Worm (Caenorhabditis elegans) whole organism, L2 larva: ENCODE data around the gene pms-2.

Experiments used
- R02D3.7 ChIP-seq: fragments of 150-350 bp; optimal IDR thresholded peaks from 2 replicates; lab custom pipeline; 2014; ENCODE audit warnings: missing biosample characterization, missing genetic modification characterization
- aly-2 ChIP-seq: fragments of 150-350 bp; optimal IDR thresholded peaks from 2 replicates; lab custom pipeline; 2014; ENCODE audit warnings: missing biosample characterization, missing genetic modification characterization
- ama-1 ChIP-seq: fragments of 150-350 bp; optimal IDR thresholded peaks from 2 replicates; lab custom pipeline; 2018; ENCODE audit warnings: inconsistent platforms
- egl-27 ChIP-seq: sonication (generic microtip); optimal IDR thresholded peaks from 3 replicates; lab custom pipeline; 2017; ENCODE audit warnings: missing biosample characterization, missing genetic modification reagents, missing genetic modification characterization
- elt-3 ChIP-seq: sonication (generic microtip); optimal IDR thresholded peaks from 2 replicates; lab custom pipeline; 2017; ENCODE audit warnings: missing biosample characterization, missing genetic modification characterization
- nhr-11 ChIP-seq: fragments of 150-350 bp; optimal IDR thresholded peaks from 2 replicates; lab custom pipeline; 2014; ENCODE audit warnings: missing biosample characterization, missing genetic modification characterization
- nhr-237 ChIP-seq: fragments of 150-350 bp; optimal IDR thresholded peaks from 2 replicates; lab custom pipeline; 2014; ENCODE audit warnings: missing biosample characterization, missing genetic modification characterization
- nhr-77 ChIP-seq: fragments of 150-350 bp; optimal IDR thresholded peaks from 2 replicates; lab custom pipeline; 2014; ENCODE audit warnings: missing biosample characterization, missing genetic modification characterization
- skn-1 ChIP-seq: sonication (generic microtip); optimal IDR thresholded peaks from 2 replicates; lab custom pipeline; 2017; ENCODE audit warnings: missing biosample characterization, missing genetic modification characterization
- snpc-4 ChIP-seq: fragments of 150-350 bp; optimal IDR thresholded peaks from 2 replicates; lab custom pipeline; 2014; ENCODE audit warnings: missing biosample characterization, missing genetic modification characterization
- unc-62 ChIP-seq: fragments of 150-350 bp; optimal IDR thresholded peaks from 2 replicates; lab custom pipeline; 2014; ENCODE audit warnings: missing biosample characterization, missing genetic modification reagents, missing genetic modification characterization

ce11 chrV:11528633-11529327 lies 41.6 kb downstream of the pms-2 start:
- no peak for TF ChIP-seq unc-62 (GFP tag; lab: Kevin White, UChicago)
- no peak for TF ChIP-seq egl-27 (tag; lab: Kevin White, UChicago)
- TF ChIP-seq nhr-11 (tag; lab: Kevin White, UChicago): no peak
- no peak for TF ChIP-seq snpc-4 (tag; lab: Kevin White, UChicago)
- TF ChIP-seq elt-3 (tag; lab: Kevin White, UChicago): no peak
- TF ChIP-seq nhr-77 (tag; lab: Kevin White, UChicago): no peak
- TF ChIP-seq R02D3.7 (tag; lab: Kevin White, UChicago): no peak
- TF ChIP-seq nhr-237: no peak
- TF ChIP-seq ama-1: no peak
- no peak for TF ChIP-seq aly-2 (tag; lab: Kevin White, UChicago)
- TF ChIP-seq skn-1: no peak
